Worm (Caenorhabditis elegans): Measurements from ENCODE around the gene T24C12.3.

The T24C12.3 gene

ce11 chrX:2203760-2204159 is at the start of gene T24C12.3:
T24C12.3 (minus strand) TSS chrX:2203893.
- TF ChIP-seq mab-5 (tag; optimal IDR thresholded peaks at IDR 0.05), result no peak
- TF ChIP-seq elt-1 (tag; optimal IDR thresholded peaks at IDR 0.05; ENCODE audit: borderline replicate concordance, insufficient read depth), result peak; percentile 81

ce11 chrX:2246908-2247307 is 43.2 kb upstream of the T24C12.3 start, which contains the start of gene AH9.1:
AH9.1 (minus strand) TSS chrX:2247008.
- TF ChIP-seq nhr-28 (tag; optimal IDR thresholded peaks at IDR 0.05), result no peak

- TF ChIP-seq nhr-12 (tag; optimal IDR thresholded peaks at IDR 0.05) (peak; percentile 26), ham-2 (GFP tag; optimal IDR thresholded peaks at IDR 0.05) (no peak), blmp-1 (tag; optimal IDR thresholded peaks at IDR 0.05) (no peak), ces-1 (GFP tag; optimal IDR thresholded peaks at IDR 0.05) (peak; percentile 75), unc-120 (tag; optimal IDR thresholded peaks at IDR 0.05; ENCODE audit: poor library complexity, severe bottlenecking) (peak; percentile 61), lsy-2 (tag; optimal IDR thresholded peaks at IDR 0.05) (peak; percentile 99), nhr-2 (tag; optimal IDR thresholded peaks at IDR 0.05) (peak; percentile 70), nhr-237 (tag; optimal IDR thresholded peaks at IDR 0.05) (peak; percentile 89), ceh-43 (GFP tag; optimal IDR thresholded peaks at IDR 0.05) (no peak), elt-1 (tag; optimal IDR thresholded peaks at IDR 0.05; ENCODE audit: borderline replicate concordance, insufficient read depth) (peak; percentile 31), ceh-39 (tag; optimal IDR thresholded peaks at IDR 0.05) (peak; percentile 90), pha-4 (tag; optimal IDR thresholded peaks at IDR 0.05) (peak; percentile 97), ceh-83 (GFP tag; optimal IDR thresholded peaks at IDR 0.05) (no peak), lin-32 (GFP tag; optimal IDR thresholded peaks at IDR 0.05) (peak; percentile 31), zip-8 (tag; optimal IDR thresholded peaks at IDR 0.05) (no peak), ztf-11 (tag; optimal IDR thresholded peaks at IDR 0.05) (peak; percentile 76), lin-13 (tag; optimal IDR thresholded peaks at IDR 0.05) (peak; percentile 92), unc-62 (GFP tag; optimal IDR thresholded peaks at IDR 0.05) (peak; percentile 93), mep-1 (tag; optimal IDR thresholded peaks at IDR 0.05) (peak; percentile 99), cnd-1 (tag; optimal IDR thresholded peaks at IDR 0.05) (peak; percentile 68), M03D4.4 (tag; optimal IDR thresholded peaks at IDR 0.05) (peak; percentile 48), sem-2 (GFP tag; optimal IDR thresholded peaks at IDR 0.05) (no peak), sptf-1 (tag; optimal IDR thresholded peaks at IDR 0.05) (peak; percentile 77), hlh-1 (tag; optimal IDR thresholded peaks at IDR 0.05) (peak; percentile 83), drap-1 (GFP tag; optimal IDR thresholded peaks at IDR 0.05) (peak; percentile 8)
These were observed 39.0 kb upstream of the T24C12.3 start, which contains the start of gene rpl-11.2 for ce11 chrX:2242568-2243185. rpl-11.2 (minus strand) TSS chrX:2242618.

- TF ChIP-seq pha-4 (tag; optimal IDR thresholded peaks at IDR 0.05), result no peak
- TF ChIP-seq mab-5 (tag; optimal IDR thresholded peaks at IDR 0.05), result no peak
- TF ChIP-seq elt-3 (tag; optimal IDR thresholded peaks at IDR 0.05), result no peak
- TF ChIP-seq drap-1 (GFP tag; optimal IDR thresholded peaks at IDR 0.05), result no peak
- no peak for TF ChIP-seq sem-2 (GFP tag; optimal IDR thresholded peaks at IDR 0.05)
- no peak for TF ChIP-seq nhr-28 (tag; optimal IDR thresholded peaks at IDR 0.05)
- no peak for TF ChIP-seq lin-13 (tag; optimal IDR thresholded peaks at IDR 0.05)
- no peak for TF ChIP-seq M03D4.4 (tag; optimal IDR thresholded peaks at IDR 0.05)
These were observed 37.6 kb upstream of the T24C12.3 start for ce11 chrX:2241147-2241798.

- TF ChIP-seq mls-2 (tag; optimal IDR thresholded peaks at IDR 0.05) (peak; percentile 45), flh-1 (GFP tag; optimal IDR thresholded peaks at IDR 0.05) (no peak), pha-4 (tag; optimal IDR thresholded peaks at IDR 0.05) (peak; percentile 78), elt-1 (tag; optimal IDR thresholded peaks at IDR 0.05; ENCODE audit: borderline replicate concordance, insufficient read depth) (no peak), cnd-1 (tag; optimal IDR thresholded peaks at IDR 0.05) (peak; percentile 12), ham-2 (GFP tag; optimal IDR thresholded peaks at IDR 0.05) (peak; percentile 10), ceh-39 (tag; optimal IDR thresholded peaks at IDR 0.05) (peak; percentile 87), nhr-2 (tag; optimal IDR thresholded peaks at IDR 0.05) (peak; percentile 10), bed-3 (GFP tag; optimal IDR thresholded peaks at IDR 0.05) (no peak), lin-13 (tag; optimal IDR thresholded peaks at IDR 0.05) (no peak), mep-1 (tag; optimal IDR thresholded peaks at IDR 0.05) (peak; percentile 76), ztf-11 (tag; optimal IDR thresholded peaks at IDR 0.05) (no peak), nhr-12 (tag; optimal IDR thresholded peaks at IDR 0.05) (no peak), hlh-1 (tag; optimal IDR thresholded peaks at IDR 0.05) (peak; percentile 60), sptf-1 (tag; optimal IDR thresholded peaks at IDR 0.05) (no peak), elt-3 (tag; optimal IDR thresholded peaks at IDR 0.05) (no peak), lin-32 (GFP tag; optimal IDR thresholded peaks at IDR 0.05) (peak; percentile 64), mab-5 (tag; optimal IDR thresholded peaks at IDR 0.05) (no peak), blmp-1 (tag; optimal IDR thresholded peaks at IDR 0.05) (no peak), unc-120 (tag; optimal IDR thresholded peaks at IDR 0.05; ENCODE audit: poor library complexity, severe bottlenecking) (peak; percentile 31), drap-1 (GFP tag; optimal IDR thresholded peaks at IDR 0.05) (peak; percentile 25), ceh-43 (GFP tag; optimal IDR thresholded peaks at IDR 0.05) (no peak), sem-2 (GFP tag; optimal IDR thresholded peaks at IDR 0.05) (no peak), nhr-28 (tag; optimal IDR thresholded peaks at IDR 0.05) (no peak), nhr-76 (tag; optimal IDR thresholded peaks at IDR 0.05) (no peak), ces-1 (GFP tag; optimal IDR thresholded peaks at IDR 0.05) (peak; percentile 65), lsy-2 (tag; optimal IDR thresholded peaks at IDR 0.05) (peak; percentile 88), unc-62 (GFP tag; optimal IDR thresholded peaks at IDR 0.05) (peak; percentile 56), M03D4.4 (tag; optimal IDR thresholded peaks at IDR 0.05) (no peak), nhr-237 (tag; optimal IDR thresholded peaks at IDR 0.05) (peak; percentile 79)
These were observed 33.8 kb upstream of the T24C12.3 start, which contains the start of gene vha-15 for ce11 chrX:2237438-2237961. vha-15 (plus strand) TSS chrX:2237911.

Data from whole organism, mixed stage, embryonic.